Worm (Caenorhabditis elegans): Measurements from ENCODE around the gene C14B1.3.

ce11 chrIII:3699275-3699674, 4.1 kb upstream of the C14B1.3 start, which contains the start of gene cyn-9:
- TF ChIP-seq unc-130 (GFP tag; optimal IDR thresholded peaks at IDR 0.05) = no peak
- TF ChIP-seq ceh-82 (tag; optimal IDR thresholded peaks at IDR 0.05) = no peak
- TF ChIP-seq jun-1 (tag; optimal IDR thresholded peaks at IDR 0.05) = no peak
- TF ChIP-seq Y48G9A.11 (GFP tag; IDR thresholded peaks at IDR 0.05) = no peak
- no peak for TF ChIP-seq nhr-25 (tag; optimal IDR thresholded peaks at IDR 0.05; ENCODE audit: borderline replicate concordance, insufficient read depth)
- TF ChIP-seq fkh-10 (GFP tag; optimal IDR thresholded peaks at IDR 0.05) = no peak
- 0 out of 2 replicates have a peak, but pooled peaks have one; percentile 22 for TF ChIP-seq Y75B8A.6 (GFP tag; IDR thresholded peaks at IDR 0.05)
- TF ChIP-seq pha-4 (GFP tag; IDR thresholded peaks at IDR 0.05) = no peak
- TF ChIP-seq pha-4 (tag; optimal IDR thresholded peaks at IDR 0.05) = no peak
- TF ChIP-seq snpc-4 (tag; optimal IDR thresholded peaks at IDR 0.05) = no peak
- no peak for TF ChIP-seq ama-1 (optimal IDR thresholded peaks at IDR 0.05)
- peak; percentile 66 for TF ChIP-seq T26A8.4 (GFP tag; IDR thresholded peaks at IDR 0.05)
- TF ChIP-seq ceh-28 (tag; optimal IDR thresholded peaks at IDR 0.05) = no peak
